Fruit fly (Drosophila melanogaster) Kc167 (cell line): ENCODE data around the gene mv.

Experiments
- Myc ChIP-seq: fragments of >200 bp; optimal IDR thresholded peaks from 2 replicates; lab custom pipeline; 2017; ENCODE audit warnings: missing external identifiers
- Sin3A ChIP-seq: fragments of >200 bp; optimal IDR thresholded peaks from 2 replicates; lab custom pipeline; 2018; ENCODE audit warnings: missing external identifiers
- h ChIP-seq: fragments of >200 bp; optimal IDR thresholded peaks from 3 replicates; lab custom pipeline; 2018; ENCODE audit warnings: missing external identifiers
- insv ChIP-seq: fragments of >200 bp; optimal IDR thresholded peaks from 3 replicates; lab custom pipeline; 2018; ENCODE audit warnings: missing external identifiers
- ttk ChIP-seq: sonication (Bioruptor generic); optimal IDR thresholded peaks from 2 replicates; lab custom pipeline; 2017; ENCODE audit warnings: missing external identifiers

DNA sequence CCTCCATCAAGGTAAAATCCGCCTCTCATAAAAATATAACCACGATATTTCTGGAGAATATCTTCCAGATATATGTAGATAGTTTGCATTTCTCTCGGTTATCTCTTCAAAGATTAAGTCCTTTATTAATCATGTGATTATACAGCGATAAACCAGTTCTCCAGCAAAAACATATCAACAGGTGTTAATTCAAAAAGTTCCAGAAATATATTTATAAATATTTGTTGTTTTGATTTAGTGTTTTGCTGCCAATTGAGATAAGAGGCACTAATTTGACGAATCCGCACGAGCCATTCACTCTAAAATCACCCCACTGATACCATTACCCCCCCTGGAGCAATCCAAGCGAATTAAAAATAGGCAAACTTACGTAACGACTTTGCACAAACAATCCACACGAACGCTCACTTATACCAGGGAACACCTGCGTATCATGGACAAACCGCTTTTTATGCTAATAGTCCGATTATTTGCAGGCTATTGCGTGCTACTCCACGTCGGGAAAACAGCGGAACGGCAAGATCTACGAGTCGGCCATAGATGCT is 693 bp upstream of the mv start:
- TF ChIP-seq Myc (lab: Kevin White, UChicago) (no peak), insv (lab: Kevin White, UChicago) (no peak), ttk (no peak), Sin3A (no peak), h (lab: Kevin White, UChicago) (no peak)
